Worm (Caenorhabditis elegans) whole organism, early embryonic: ENCODE measurements around the gene K04F1.8.

ENCODE experiments used
- ama-1 ChIP-seq: fragments of 150-350 bp; optimal IDR thresholded peaks from 2 replicates; lab custom pipeline; 2014
- ceh-13 ChIP-seq: fragments of 200-800 bp; sonication (Bioruptor generic); optimal IDR thresholded peaks from 2 replicates; lab custom pipeline; 2018; ENCODE audit warnings: mild to moderate bottlenecking, missing genetic modification characterization, missing compliant biosample characterization
- ets-7 ChIP-seq: sonication (generic microtip); optimal IDR thresholded peaks from 2 replicates; lab custom pipeline; 2016; ENCODE audit warnings: missing genotype, missing genetic modification characterization, missing compliant biosample characterization
- flt-1 ChIP-seq: fragments of 200-800 bp; sonication (Bioruptor generic); IDR thresholded peaks from 2 replicates; pipeline ENCODE4 v1.3.6; 2022; ENCODE audit warnings: missing genetic modification characterization, missing compliant biosample characterization
- hmg-4 ChIP-seq: fragments of 200-800 bp; sonication (Bioruptor generic); optimal IDR thresholded peaks from 2 replicates; lab custom pipeline; 2018; ENCODE audit warnings: mild to moderate bottlenecking, missing genetic modification characterization, missing compliant biosample characterization
- hnd-1 ChIP-seq: sonication (generic microtip); optimal IDR thresholded peaks from 2 replicates; lab custom pipeline; 2016; ENCODE audit warnings: missing genetic modification characterization, missing compliant biosample characterization
- pes-1 ChIP-seq: fragments of 200-800 bp; sonication (Bioruptor generic); IDR thresholded peaks from 2 replicates; pipeline ENCODE4 v1.3.6; 2022; ENCODE audit warnings: missing genetic modification reagents, missing genetic modification characterization, missing compliant biosample characterization
- scrt-1 ChIP-seq: fragments of 200-800 bp; sonication (Bioruptor generic); IDR thresholded peaks from 2 replicates; pipeline ENCODE4 v1.3.6; 2022; ENCODE audit warnings: missing genetic modification characterization, missing compliant biosample characterization
- tbx-11 ChIP-seq: fragments of 200-800 bp; sonication (Bioruptor generic); IDR thresholded peaks from 2 replicates; pipeline ENCODE4 v1.3.6; 2022; ENCODE audit warnings: missing genetic modification characterization, missing compliant biosample characterization
- tbx-37 ChIP-seq: fragments of 200-800 bp; sonication (Bioruptor generic); conservative IDR thresholded peaks from 2 replicates; pipeline ENCODE4 v1.3.6; 2022; ENCODE audit warnings: missing genetic modification reagents, missing genetic modification characterization, missing compliant biosample characterization

DNA sequence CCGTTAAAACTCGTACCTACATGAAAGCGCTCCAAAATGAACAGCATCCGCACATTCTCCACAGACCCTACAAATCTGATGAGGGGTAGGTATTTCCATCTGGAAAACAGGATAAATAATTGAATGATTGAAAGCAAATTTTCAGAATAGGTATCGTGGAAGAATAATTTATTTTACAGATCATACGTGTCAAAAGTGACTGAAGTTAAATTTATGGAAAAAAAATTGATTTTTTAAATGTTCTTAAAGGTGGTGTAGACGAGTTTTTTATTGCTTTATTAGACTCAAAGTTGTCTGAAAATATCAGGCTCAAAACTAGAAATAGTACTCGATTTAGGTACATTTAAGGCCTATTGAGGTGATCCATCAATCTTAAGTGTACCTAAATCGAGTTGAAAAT, 40.3 kb upstream of the K04F1.8 start, which contains the start of gene nhr-237:
- no peak for TF ChIP-seq hmg-4
- no peak for TF ChIP-seq ama-1 (lab: Kevin White, UChicago)
- TF ChIP-seq flt-1 (GFP tag; lab: Robert Waterston, UW) = no peak
- TF ChIP-seq tbx-11 (GFP tag; lab: Robert Waterston, UW) = no peak
- TF ChIP-seq pes-1 (GFP tag; lab: Robert Waterston, UW) = no peak
- no peak for TF ChIP-seq ets-7 (tag; lab: Kevin White, UChicago)
- no peak for TF ChIP-seq scrt-1 (GFP tag; lab: Robert Waterston, UW)
- no peak for TF ChIP-seq hnd-1
- no peak for TF ChIP-seq ceh-13 (GFP tag; lab: Kevin White, UChicago)
- TF ChIP-seq tbx-37 (GFP tag; lab: Robert Waterston, UW) = no peak
